Fruit fly (Drosophila melanogaster) whole organism, embryonic: Measurements from ENCODE around the gene Jhbp2.

Experiments
- Atf6 ChIP-seq: fragments of 200-800 bp; sonication (Bioruptor generic); IDR thresholded peaks from 2 replicates; pipeline ENCODE4 v1.3.6; 2022; ENCODE audit warnings: missing biosample characterization, missing genetic modification characterization
- CG10267 ChIP-seq: fragments of 200-800 bp; sonication (Bioruptor generic); optimal IDR thresholded peaks from 2 replicates; lab custom pipeline; 2018; ENCODE audit warnings: missing biosample characterization, mild to moderate bottlenecking, missing genetic modification characterization, moderate library complexity
- CG11093 ChIP-seq: fragments of 200-800 bp; sonication (Bioruptor generic); IDR thresholded peaks from 3 replicates; pipeline ENCODE4 v1.3.6; 2022; ENCODE audit warnings: missing biosample characterization, missing genetic modification characterization
- CG12071 ChIP-seq: fragments of 200-800 bp; sonication (Bioruptor generic); optimal IDR thresholded peaks from 3 replicates; lab custom pipeline; 2018; ENCODE audit warnings: missing biosample characterization, mild to moderate bottlenecking, missing genetic modification characterization
- CG12155 ChIP-seq: fragments of 200-800 bp; sonication (Bioruptor generic); optimal IDR thresholded peaks from 3 replicates; lab custom pipeline; 2016; ENCODE audit warnings: missing biosample characterization, missing genetic modification characterization
- CG13424 ChIP-seq: fragments of 200-800 bp; sonication (Bioruptor generic); optimal IDR thresholded peaks from 2 replicates; lab custom pipeline; 2019; ENCODE audit warnings: missing biosample characterization, mild to moderate bottlenecking, missing genetic modification characterization, moderate library complexity
- CG13894 ChIP-seq: fragments of 200-800 bp; sonication (Bioruptor generic); optimal IDR thresholded peaks from 3 replicates; lab custom pipeline; 2018; ENCODE audit warnings: missing biosample characterization, mild to moderate bottlenecking, missing genetic modification characterization, moderate library complexity
- CG14667 ChIP-seq: fragments of 200-800 bp; sonication (Bioruptor generic); IDR thresholded peaks from 2 replicates; pipeline ENCODE4 v1.3.6; 2022; ENCODE audit warnings: missing biosample characterization, missing genetic modification characterization
- CG16863 ChIP-seq: fragments of 200-800 bp; sonication (Bioruptor generic); optimal IDR thresholded peaks from 3 replicates; lab custom pipeline; 2016; ENCODE audit warnings: missing biosample characterization, missing genetic modification characterization
- CG17568 ChIP-seq: fragments of 200-800 bp; sonication (Bioruptor generic); optimal IDR thresholded peaks from 2 replicates; lab custom pipeline; 2018; ENCODE audit warnings: missing biosample characterization, mild to moderate bottlenecking, missing genetic modification characterization, moderate library complexity
- CG2199 ChIP-seq: fragments of 200-800 bp; sonication (Bioruptor generic); IDR thresholded peaks from 3 replicates; pipeline ENCODE4 v1.3.6; 2022; ENCODE audit warnings: missing biosample characterization, missing genetic modification characterization
- CG2712 ChIP-seq: fragments of 200-800 bp; optimal IDR thresholded peaks from 3 replicates; lab custom pipeline; 2019; ENCODE audit warnings: missing biosample characterization, mild to moderate bottlenecking, missing genetic modification characterization, moderate library complexity
- CG32532 ChIP-seq: fragments of 200-800 bp; sonication (Bioruptor generic); IDR thresholded peaks from 2 replicates; pipeline ENCODE4 v1.3.6; 2022; ENCODE audit warnings: missing biosample characterization, missing genetic modification characterization
- CG3726 ChIP-seq: fragments of 200-800 bp; sonication (Bioruptor generic); IDR thresholded peaks from 3 replicates; pipeline ENCODE4, ENCODE4 v1.3.6; 2022; ENCODE audit warnings: missing biosample characterization, missing genetic modification characterization
- D ChIP-seq, 2 experiments: fragments of 200-800 bp in 1 of 2; fragments of >200 bp in 1 of 2; sonication (Bioruptor generic) in 1 of 2; optimal IDR thresholded peaks; 2 replicates in 1 of 2; 3 replicates in 1 of 2; lab custom pipeline; 2017; ENCODE audit warnings: mild to moderate bottlenecking in 1 of 2, missing biosample characterization in 1 of 2, missing genetic modification characterization in 1 of 2, missing genetic modification reagents in 1 of 2
- Dfd ChIP-seq, 2 experiments: fragments of >200 bp; optimal IDR thresholded peaks; 2 replicates each; lab custom pipeline; 2017; ENCODE audit warnings: missing biosample characterization in 2 of 2, missing genetic modification characterization in 2 of 2
- Dip2 ChIP-seq: fragments of 200-800 bp; sonication (Bioruptor generic); IDR thresholded peaks from 2 replicates; pipeline ENCODE4 v1.3.6; 2022; ENCODE audit warnings: missing biosample characterization, missing genetic modification characterization
- Doc2 ChIP-seq: fragments of 200-800 bp; sonication (Bioruptor generic); IDR thresholded peaks from 2 replicates; pipeline ENCODE4 v1.3.6; 2022; ENCODE audit warnings: missing biosample characterization, missing genetic modification characterization
- Dref ChIP-seq: fragments of 200-800 bp; sonication (Bioruptor generic); IDR thresholded peaks from 2 replicates; pipeline ENCODE4 v1.3.6; 2022; ENCODE audit warnings: missing biosample characterization, missing genetic modification characterization
- Eip74EF ChIP-seq, 2 experiments: fragments of 200-800 bp in 1 of 2; fragments of >200 bp in 1 of 2; sonication (Bioruptor generic) in 1 of 2; optimal IDR thresholded peaks; 2 replicates each; lab custom pipeline; 2017 to 2019; ENCODE audit warnings: missing biosample characterization in 2 of 2, missing genetic modification characterization in 2 of 2, mild to moderate bottlenecking in 1 of 2, moderate library complexity in 1 of 2
- Mad ChIP-seq: fragments of 200-800 bp; sonication (Bioruptor generic); optimal IDR thresholded peaks from 2 replicates; lab custom pipeline; 2016; ENCODE audit warnings: missing biosample characterization, missing genetic modification characterization
- Med ChIP-seq: fragments of 200-800 bp; sonication (Bioruptor generic); peaks from one replicate; lab custom pipeline; 2016; ENCODE audit warnings: missing biosample characterization, missing genetic modification characterization, mild to moderate bottlenecking, inconsistent platforms, moderate library complexity
- Nf-YA ChIP-seq: fragments of 200-800 bp; sonication (Bioruptor generic); IDR thresholded peaks from 2 replicates; pipeline ENCODE4 v1.3.6; 2022; ENCODE audit warnings: missing biosample characterization, missing genetic modification characterization
- Scr ChIP-seq: fragments of 200-800 bp; sonication (Bioruptor generic); IDR thresholded peaks from 2 replicates; pipeline ENCODE4 v1.3.6; 2022; ENCODE audit warnings: missing biosample characterization, missing genetic modification characterization; ENCODE audit not compliant: partially characterized antibody
- TFAM ChIP-seq: fragments of 200-800 bp; sonication (Bioruptor generic); optimal IDR thresholded peaks from 2 replicates; lab custom pipeline; 2017; ENCODE audit warnings: missing biosample characterization, missing genetic modification characterization, inconsistent platforms
- aop ChIP-seq: fragments of 200-800 bp; sonication (Bioruptor generic); IDR thresholded peaks from 2 replicates; pipeline ENCODE4 v1.3.6; 2022; ENCODE audit warnings: missing biosample characterization, missing genetic modification characterization
- cad ChIP-seq: fragments of >200 bp; optimal IDR thresholded peaks from 2 replicates; lab custom pipeline; 2017; ENCODE audit warnings: missing biosample characterization, missing genetic modification characterization
- chinmo ChIP-seq: fragments of 200-800 bp; sonication (Bioruptor generic); IDR thresholded peaks from 4 replicates; pipeline ENCODE4 v1.3.6; 2022; ENCODE audit warnings: missing biosample characterization, missing genetic modification characterization; ENCODE audit not compliant: partially characterized antibody
- corto ChIP-seq: fragments of 200-800 bp; sonication (Bioruptor generic); optimal IDR thresholded peaks from 2 replicates; lab custom pipeline; 2016; ENCODE audit warnings: missing biosample characterization, mild to moderate bottlenecking, missing genetic modification characterization, moderate library complexity
- emc ChIP-seq: fragments of 200-800 bp; sonication (Bioruptor generic); optimal IDR thresholded peaks from 2 replicates; lab custom pipeline; 2016; ENCODE audit warnings: missing biosample characterization, missing genetic modification characterization
- ems ChIP-seq: fragments of 200-800 bp; sonication (Bioruptor generic); optimal IDR thresholded peaks from 3 replicates; lab custom pipeline; 2016; ENCODE audit warnings: missing biosample characterization, missing genetic modification characterization
- gcm ChIP-seq: fragments of 200-800 bp; sonication (Bioruptor generic); optimal IDR thresholded peaks from 2 replicates; lab custom pipeline; 2019; ENCODE audit warnings: missing biosample characterization, mild to moderate bottlenecking, missing genetic modification characterization, moderate library complexity
- kah ChIP-seq: fragments of 200-800 bp; sonication (Bioruptor generic); optimal IDR thresholded peaks from 2 replicates; lab custom pipeline; 2018; ENCODE audit warnings: missing biosample characterization, mild to moderate bottlenecking, missing genetic modification characterization
- nerfin-2 ChIP-seq: fragments of 200-800 bp; sonication (Bioruptor generic); IDR thresholded peaks from 2 replicates; pipeline ENCODE4 v1.3.6; 2022; ENCODE audit warnings: missing biosample characterization, missing genetic modification characterization; ENCODE audit not compliant: partially characterized antibody
- pros ChIP-seq: fragments of 200-800 bp; sonication (Bioruptor generic); optimal IDR thresholded peaks from 3 replicates; lab custom pipeline; 2019; ENCODE audit warnings: missing biosample characterization, mild to moderate bottlenecking, missing genetic modification characterization, moderate library complexity
- sd ChIP-seq: fragments of 200-800 bp; sonication (Bioruptor generic); optimal IDR thresholded peaks from 3 replicates; lab custom pipeline; 2018; ENCODE audit warnings: missing biosample characterization, mild to moderate bottlenecking, missing genetic modification characterization, moderate library complexity
- seq ChIP-seq: fragments of 200-800 bp; sonication (Bioruptor generic); IDR thresholded peaks from 2 replicates; pipeline ENCODE4 v1.3.6; 2022; ENCODE audit warnings: missing biosample characterization, missing genetic modification characterization
- stc ChIP-seq: fragments of 200-800 bp; sonication (Bioruptor generic); IDR thresholded peaks from 2 replicates; pipeline ENCODE4 v1.3.6; 2022; ENCODE audit warnings: missing biosample characterization, missing genetic modification characterization
- tio ChIP-seq: fragments of 200-800 bp; sonication (Bioruptor generic); optimal IDR thresholded peaks from 2 replicates; lab custom pipeline; 2017; ENCODE audit warnings: missing biosample characterization, missing genetic modification characterization, inconsistent platforms
- toy ChIP-seq: fragments of 200-800 bp; sonication (Bioruptor generic); IDR thresholded peaks from 2 replicates; pipeline ENCODE4 v1.3.6; 2022; ENCODE audit warnings: missing biosample characterization, missing genetic modification characterization
- trh ChIP-seq: fragments of 200-800 bp; sonication (Bioruptor generic); optimal IDR thresholded peaks from 2 replicates; lab custom pipeline; 2016; ENCODE audit warnings: missing biosample characterization, missing genetic modification characterization
- ttk ChIP-seq: fragments of 200-800 bp; sonication (Bioruptor generic); IDR thresholded peaks from 2 replicates; pipeline ENCODE4 v2.1.2; 2022; ENCODE audit warnings: missing biosample characterization, missing genetic modification characterization
- twi ChIP-seq: fragments of 200-800 bp; optimal IDR thresholded peaks from 2 replicates; lab custom pipeline; 2019; ENCODE audit warnings: missing biosample characterization, mild to moderate bottlenecking, missing genetic modification characterization, moderate library complexity
- wek ChIP-seq: fragments of 200-800 bp; sonication (Bioruptor generic); optimal IDR thresholded peaks from 3 replicates; lab custom pipeline; 2018; ENCODE audit warnings: missing biosample characterization, mild to moderate bottlenecking, missing genetic modification characterization, moderate library complexity
- zen ChIP-seq: fragments of 200-800 bp; sonication (Bioruptor generic); optimal IDR thresholded peaks from 3 replicates; lab custom pipeline; 2018; ENCODE audit warnings: missing biosample characterization, mild to moderate bottlenecking, missing genetic modification characterization, moderate library complexity
- zf30C ChIP-seq: fragments of 200-800 bp; sonication (Bioruptor generic); optimal IDR thresholded peaks from 3 replicates; lab custom pipeline; 2018; ENCODE audit warnings: missing biosample characterization, mild to moderate bottlenecking, missing genetic modification characterization
- zfh2 ChIP-seq: fragments of 200-800 bp; sonication (Bioruptor generic); optimal IDR thresholded peaks from 2 replicates; lab custom pipeline; 2016; ENCODE audit warnings: missing biosample characterization, missing genetic modification characterization

The Jhbp2 gene

dm6 chr3R:4966246-4966937 is 5.2 kb upstream of the Jhbp2 start (continued):
- 0 out of 2 replicates have a peak, but pooled peaks have one; percentile 12 for TF ChIP-seq stc (GFP tag; lab: Robert Waterston, UW)
- no peak for TF ChIP-seq Atf6 (GFP tag; lab: Robert Waterston, UW)
- no peak for TF ChIP-seq trh (GFP tag; lab: Kevin White, UChicago)
- TF ChIP-seq CG2199: 0 out of 3 replicates have a peak, but pooled peaks have one; percentile 14
- TF ChIP-seq emc (GFP tag; lab: Kevin White, UChicago): no peak
- TF ChIP-seq zfh2 (GFP tag; lab: Kevin White, UChicago): no peak
- TF ChIP-seq Doc2 (GFP tag; lab: Robert Waterston, UW): no peak
- no peak for TF ChIP-seq Med
- no peak for TF ChIP-seq CG16863 (GFP tag; lab: Kevin White, UChicago)
- TF ChIP-seq CG13424 (tag; lab: Kevin White, UChicago): no peak
- TF ChIP-seq kah: no peak
- no peak for TF ChIP-seq CG14667 (GFP tag; lab: Robert Waterston, UW)
- TF ChIP-seq Scr (GFP tag; lab: Robert Waterston, UW): no peak
- TF ChIP-seq pros (GFP tag; lab: Kevin White, UChicago): no peak
- TF ChIP-seq tio: no peak
- TF ChIP-seq toy (GFP tag; lab: Robert Waterston, UW): no peak
- TF ChIP-seq TFAM (GFP tag; lab: Kevin White, UChicago): no peak
- no peak for TF ChIP-seq aop
- TF ChIP-seq CG10267 (tag; lab: Kevin White, UChicago): no peak
- no peak for TF ChIP-seq Dref (GFP tag; lab: Robert Waterston, UW)
- no peak for TF ChIP-seq seq (GFP tag; lab: Robert Waterston, UW)
- TF ChIP-seq sd (tag; lab: Kevin White, UChicago): peak; percentile 11
- TF ChIP-seq Eip74EF (GFP tag; optimal IDR thresholded peaks at IDR 0.05; lab: Kevin White, UChicago): peak in 1 of 2 experiments; percentile 90
- TF ChIP-seq wek (GFP tag; lab: Kevin White, UChicago): no peak
- TF ChIP-seq ems (GFP tag; lab: Kevin White, UChicago): no peak
- peak; percentile 87; the same call in 3 of the 4 replicates for TF ChIP-seq chinmo (GFP tag; lab: Robert Waterston, UW)
- TF ChIP-seq ttk (GFP tag; lab: Robert Waterston, UW): no peak
- TF ChIP-seq CG12155 (GFP tag; lab: Kevin White, UChicago): no peak

- TF ChIP-seq CG32532 (GFP tag; lab: Robert Waterston, UW) (no peak), Mad (GFP tag; lab: Kevin White, UChicago) (no peak), CG17568 (GFP tag; lab: Kevin White, UChicago) (no peak), gcm (GFP tag; lab: Kevin White, UChicago) (peak; percentile 34), chinmo (GFP tag; lab: Robert Waterston, UW) (peak; percentile 69; the same call in 1 of the 4 replicates), Nf-YA (GFP tag; lab: Robert Waterston, UW) (no peak), corto (GFP tag; lab: Kevin White, UChicago) (no peak), Dip2 (no peak), twi (no peak)
Measured at dm6 chr3R:4965145-4965544, 4.0 kb upstream of the Jhbp2 start, which contains the start of gene Jhbp1. Gene Jhbp1, plus strand, starts transcription at chr3R:4965445.

- 0 out of 2 replicates have a peak, but pooled peaks have one; percentile 0 for TF ChIP-seq nerfin-2 (GFP tag; lab: Robert Waterston, UW)
- TF ChIP-seq CG2199: 0 out of 3 replicates have a peak, but pooled peaks have one; percentile 10
- TF ChIP-seq CG11093 (GFP tag; lab: Robert Waterston, UW): no peak
- TF ChIP-seq zf30C: peak; percentile 62
- TF ChIP-seq gcm (GFP tag; lab: Kevin White, UChicago): peak; percentile 49
- peak; percentile 17 for TF ChIP-seq cad (GFP tag; lab: Kevin White, UChicago)
- TF ChIP-seq CG3726 (GFP tag; lab: Robert Waterston, UW): no peak
- TF ChIP-seq D (optimal IDR thresholded peaks at IDR 0.05; lab: Kevin White, UChicago): no peak
- TF ChIP-seq D (GFP tag; optimal IDR thresholded peaks at IDR 0.05; lab: Kevin White, UChicago): peak; percentile 21
- TF ChIP-seq CG2712 (tag; lab: Kevin White, UChicago): no peak
- no peak for TF ChIP-seq CG12071 (GFP tag; lab: Kevin White, UChicago)
- TF ChIP-seq CG13894: peak; percentile 31
- TF ChIP-seq Dfd (GFP tag; optimal IDR thresholded peaks at IDR 0.05; lab: Kevin White, UChicago): no peak
- TF ChIP-seq zen (tag; lab: Kevin White, UChicago): peak; percentile 72
Measured at dm6 chr3R:4963917-4964316, 2.8 kb upstream of the Jhbp2 start.
